Fruit fly (Drosophila melanogaster) whole organism, prepupa: ENCODE results near the gene CG7432.

Experiments
- Blimp-1 ChIP-seq: fragments of 200-800 bp; sonication (Bioruptor generic); optimal IDR thresholded peaks from 3 replicates; lab custom pipeline; 2017; ENCODE audit warnings: missing biosample characterization, missing genetic modification characterization, mild to moderate bottlenecking, moderate library complexity, missing genetic modification reagents
- CG10669 ChIP-seq: fragments of 200-800 bp; sonication (Bioruptor generic); optimal IDR thresholded peaks from 3 replicates; lab custom pipeline; 2018; ENCODE audit warnings: missing biosample characterization, mild to moderate bottlenecking, missing genetic modification characterization, moderate library complexity
- CG11762 ChIP-seq: fragments of 200-800 bp; sonication (Bioruptor generic); optimal IDR thresholded peaks from 3 replicates; lab custom pipeline; 2016; ENCODE audit warnings: missing biosample characterization, missing genetic modification characterization; ENCODE audit not compliant: insufficient read depth
- CG15336 ChIP-seq: fragments of 200-800 bp; sonication (Bioruptor generic); IDR thresholded peaks from 2 replicates; pipeline ENCODE4 v1.3.6; 2022; ENCODE audit warnings: missing biosample characterization, missing genetic modification characterization
- CG16779 ChIP-seq: fragments of 200-800 bp; sonication (Bioruptor generic); optimal IDR thresholded peaks from 3 replicates; lab custom pipeline; 2017; ENCODE audit warnings: missing biosample characterization, mild to moderate bottlenecking, missing genetic modification characterization
- CG3032 ChIP-seq: fragments of 200-800 bp; optimal IDR thresholded peaks from 2 replicates; lab custom pipeline; 2019; ENCODE audit warnings: missing biosample characterization, mild to moderate bottlenecking, missing genetic modification characterization, moderate library complexity
- CG32006 ChIP-seq: fragments of 200-800 bp; sonication (Bioruptor generic); optimal IDR thresholded peaks from 3 replicates; lab custom pipeline; 2017; ENCODE audit warnings: missing biosample characterization, mild to moderate bottlenecking, missing genetic modification characterization
- CG34406 ChIP-seq: fragments of 200-800 bp; sonication (Bioruptor generic); optimal IDR thresholded peaks from 3 replicates; lab custom pipeline; 2016; ENCODE audit warnings: missing biosample characterization, missing genetic modification characterization
- CG3919 ChIP-seq: fragments of 200-800 bp; sonication (Bioruptor generic); optimal IDR thresholded peaks from 3 replicates; lab custom pipeline; 2016; ENCODE audit warnings: missing biosample characterization, missing genetic modification characterization
- CG6163 ChIP-seq: fragments of 200-800 bp; sonication (Bioruptor generic); IDR thresholded peaks from 3 replicates; pipeline ENCODE4 v1.3.6; 2022; ENCODE audit warnings: missing biosample characterization, missing genetic modification characterization
- CG6276 ChIP-seq: fragments of 200-800 bp; sonication (Bioruptor generic); optimal IDR thresholded peaks from 2 replicates; lab custom pipeline; 2017; ENCODE audit warnings: missing biosample characterization, mild to moderate bottlenecking, missing genetic modification characterization
- CG6792 ChIP-seq: fragments of 200-800 bp; sonication (Bioruptor generic); optimal IDR thresholded peaks from 3 replicates; lab custom pipeline; 2016; ENCODE audit warnings: missing biosample characterization, missing genetic modification characterization
- CG6854 ChIP-seq: fragments of 200-800 bp; sonication (Bioruptor generic); optimal IDR thresholded peaks from 2 replicates; lab custom pipeline; 2017; ENCODE audit warnings: missing biosample characterization, mild to moderate bottlenecking, missing genetic modification characterization
- CG8119 ChIP-seq: fragments of 200-800 bp; sonication (Bioruptor generic); IDR thresholded peaks from 3 replicates; pipeline ENCODE4 v1.3.6; 2022; ENCODE audit warnings: missing biosample characterization, missing genetic modification characterization
- CG8632 ChIP-seq: fragments of 200-800 bp; sonication (Bioruptor generic); optimal IDR thresholded peaks from 3 replicates; lab custom pipeline; 2016; ENCODE audit warnings: missing biosample characterization, missing genetic modification characterization
- Eip78C ChIP-seq: fragments of 200-800 bp; sonication (Bioruptor generic); peaks from one replicate; lab custom pipeline; 2016; ENCODE audit warnings: missing biosample characterization, missing genetic modification characterization
- Eip93F ChIP-seq: fragments of 200-800 bp; sonication (Bioruptor generic); optimal IDR thresholded peaks from 2 replicates; lab custom pipeline; 2016; ENCODE audit warnings: missing biosample characterization, mild to moderate bottlenecking, missing genetic modification characterization
- Ets96B ChIP-seq: fragments of 200-800 bp; optimal IDR thresholded peaks from 2 replicates; lab custom pipeline; 2019; ENCODE audit warnings: missing biosample characterization, mild to moderate bottlenecking, missing genetic modification characterization, moderate library complexity
- Hr38 ChIP-seq: sonication (Bioruptor generic); optimal IDR thresholded peaks from 2 replicates; lab custom pipeline; 2016; ENCODE audit warnings: missing biosample characterization, missing genetic modification characterization
- Hr4 ChIP-seq: fragments of 200-800 bp; sonication (Bioruptor generic); optimal IDR thresholded peaks from 3 replicates; lab custom pipeline; 2016; ENCODE audit warnings: missing biosample characterization, missing genetic modification characterization
- OdsH ChIP-seq: fragments of 200-800 bp; sonication (Bioruptor generic); optimal IDR thresholded peaks from 3 replicates; lab custom pipeline; 2016; ENCODE audit warnings: missing biosample characterization, missing genetic modification characterization
- Smox ChIP-seq: fragments of 200-800 bp; sonication (Bioruptor generic); optimal IDR thresholded peaks from 3 replicates; lab custom pipeline; 2016; ENCODE audit warnings: missing biosample characterization, missing genetic modification characterization
- Sox102F ChIP-seq: fragments of 200-800 bp; sonication (Bioruptor generic); optimal IDR thresholded peaks from 2 replicates; lab custom pipeline; 2016; ENCODE audit warnings: missing biosample characterization, mild to moderate bottlenecking, missing genetic modification characterization
- Sox15 ChIP-seq: fragments of 200-800 bp; sonication (Bioruptor generic); optimal IDR thresholded peaks from 3 replicates; lab custom pipeline; 2016; ENCODE audit warnings: missing biosample characterization, missing genetic modification characterization
- dac ChIP-seq: fragments of 200-800 bp; sonication (Bioruptor generic); optimal IDR thresholded peaks from 2 replicates; lab custom pipeline; 2017; ENCODE audit warnings: missing biosample characterization, mild to moderate bottlenecking, missing genetic modification characterization
- fkh ChIP-seq: fragments of 200-800 bp; sonication (Bioruptor generic); optimal IDR thresholded peaks from 3 replicates; lab custom pipeline; 2017; ENCODE audit warnings: missing biosample characterization, mild to moderate bottlenecking, missing genetic modification characterization, moderate library complexity
- pdm3 ChIP-seq: fragments of 200-800 bp; sonication (Bioruptor generic); optimal IDR thresholded peaks from 3 replicates; lab custom pipeline; 2016; ENCODE audit warnings: missing biosample characterization, missing genetic modification characterization
- salr ChIP-seq, 2 experiments: fragments of 200-800 bp; sonication (Bioruptor generic); optimal IDR thresholded peaks; 3 replicates each; lab custom pipeline; 2016 to 2018; ENCODE audit warnings: missing biosample characterization in 2 of 2, missing genetic modification characterization in 2 of 2, mild to moderate bottlenecking in 1 of 2
- spab ChIP-seq: fragments of 200-800 bp; sonication (Bioruptor generic); optimal IDR thresholded peaks from 2 replicates; lab custom pipeline; 2017; ENCODE audit warnings: missing biosample characterization, mild to moderate bottlenecking, missing genetic modification characterization, missing genetic modification reagents
- ss ChIP-seq, 2 experiments: fragments of 200-800 bp; sonication (Bioruptor generic); optimal IDR thresholded peaks; 2 replicates in 1 of 2; 3 replicates in 1 of 2; lab custom pipeline; 2017 to 2018; ENCODE audit warnings: mild to moderate bottlenecking in 2 of 2, missing biosample characterization in 2 of 2, missing genetic modification characterization in 2 of 2, moderate library complexity in 1 of 2
- svp ChIP-seq: fragments of 200-800 bp; sonication (Bioruptor generic); peaks from one replicate; lab custom pipeline; 2016; ENCODE audit warnings: missing biosample characterization, missing genetic modification characterization
- topi ChIP-seq: fragments of 200-800 bp; sonication (Bioruptor generic); optimal IDR thresholded peaks from 3 replicates; lab custom pipeline; 2016; ENCODE audit warnings: missing biosample characterization, missing genetic modification characterization

The CG7432 gene

dm6 chr3R:19627792-19628522 lies 36.9 kb upstream of the CG7432 start:
- peak; percentile 1 for TF ChIP-seq CG3032 (tag; lab: Kevin White, UChicago)
- TF ChIP-seq CG3919 (GFP tag; lab: Kevin White, UChicago) = peak; percentile 28
- no peak for TF ChIP-seq CG8632 (GFP tag; lab: Kevin White, UChicago)
- TF ChIP-seq Sox15 (GFP tag; lab: Kevin White, UChicago) = no peak
- TF ChIP-seq Ets96B (tag; lab: Kevin White, UChicago) = peak; percentile 15
- TF ChIP-seq Eip78C (GFP tag; lab: Kevin White, UChicago) = peak; percentile 49
- TF ChIP-seq Hr4 (GFP tag; lab: Kevin White, UChicago) = no peak
- TF ChIP-seq CG6276 (GFP tag; lab: Kevin White, UChicago) = peak; percentile 18
- TF ChIP-seq Blimp-1 (GFP tag; lab: Kevin White, UChicago) = no peak
- peak in 1 of 2 experiments; percentile 2 for TF ChIP-seq salr (GFP tag; optimal IDR thresholded peaks at IDR 0.05; lab: Kevin White, UChicago)
- TF ChIP-seq CG15336 (GFP tag; lab: Robert Waterston, UW) = 0 out of 2 replicates have a peak, but pooled peaks have one; percentile 15
- TF ChIP-seq spab = peak; percentile 1
- TF ChIP-seq CG32006 (GFP tag; lab: Kevin White, UChicago) = peak; percentile 40
- peak; percentile 26 for TF ChIP-seq CG11762 (GFP tag; lab: Kevin White, UChicago)
- TF ChIP-seq CG6792 = no peak
- TF ChIP-seq dac (GFP tag; lab: Kevin White, UChicago) = no peak
- TF ChIP-seq, all 60 proteins: peak for 10

- peak; percentile 44; the same call in 1 of the 3 replicates for TF ChIP-seq CG6163 (GFP tag; lab: Robert Waterston, UW)
- peak; percentile 29; the same call in 1 of the 2 replicates for TF ChIP-seq CG15336 (GFP tag; lab: Robert Waterston, UW)
- TF ChIP-seq Eip78C (GFP tag; lab: Kevin White, UChicago) = peak; percentile 26
- no peak for TF ChIP-seq dac (GFP tag; lab: Kevin White, UChicago)
These were observed 32.1 kb upstream of the CG7432 start, which contains the start of gene CG6231 for dm6 chr3R:19632685-19633116. Gene CG6231 (minus strand): TSS chr3R:19632718.

dm6 chr3R:19634649-19635048 lies 30.2 kb upstream of the CG7432 start, which contains the start of gene CG34138:
Gene CG34138 (plus strand): TSS chr3R:19634949.
- TF ChIP-seq Ets96B (tag; lab: Kevin White, UChicago) (no peak), Sox15 (GFP tag; lab: Kevin White, UChicago) (no peak), Sox102F (GFP tag; lab: Kevin White, UChicago) (no peak), topi (GFP tag; lab: Kevin White, UChicago) (no peak), salr (GFP tag; optimal IDR thresholded peaks at IDR 0.05; lab: Kevin White, UChicago) (no peak), OdsH (GFP tag; lab: Kevin White, UChicago) (no peak), CG6854 (no peak), ss (GFP tag; optimal IDR thresholded peaks at IDR 0.05; lab: Kevin White, UChicago) (no peak), CG34406 (GFP tag; lab: Kevin White, UChicago) (no peak), fkh (no peak), Eip93F (GFP tag; lab: Kevin White, UChicago) (no peak), CG10669 (GFP tag; lab: Kevin White, UChicago) (no peak), Hr38 (GFP tag; lab: Kevin White, UChicago) (no peak), dac (GFP tag; lab: Kevin White, UChicago) (no peak), CG3032 (tag; lab: Kevin White, UChicago) (no peak), CG11762 (GFP tag; lab: Kevin White, UChicago) (no peak), CG16779 (tag; lab: Kevin White, UChicago) (no peak), pdm3 (no peak), Smox (no peak), CG6163 (GFP tag; lab: Robert Waterston, UW) (no peak)

dm6 chr3R:19638004-19638403 lies 26.8 kb upstream of the CG7432 start:
- TF ChIP-seq svp (peak; percentile 91), CG8119 (GFP tag; lab: Robert Waterston, UW) (no peak)
- TF ChIP-seq, all 60 proteins: peak for 1
